Worm (Caenorhabditis elegans) whole organism, late embryonic: Measurements from ENCODE around the gene kin-36.

Experiments used
- C08G9.2 ChIP-seq: sonication (generic microtip); optimal IDR thresholded peaks from 2 replicates; lab custom pipeline; 2016; ENCODE audit warnings: mild to moderate bottlenecking, missing genetic modification characterization, moderate library complexity, missing compliant biosample characterization
- F13H6.1 ChIP-seq: sonication (generic microtip); optimal IDR thresholded peaks from 2 replicates; lab custom pipeline; 2016; ENCODE audit warnings: missing genetic modification characterization, missing compliant biosample characterization
- K02D7.2 ChIP-seq: sonication (generic microtip); optimal IDR thresholded peaks from 2 replicates; lab custom pipeline; 2017; ENCODE audit warnings: mild to moderate bottlenecking, missing genetic modification characterization, missing compliant biosample characterization
- K09A11.1 ChIP-seq: sonication (generic microtip); optimal IDR thresholded peaks from 2 replicates; lab custom pipeline; 2017; ENCODE audit warnings: antibody characterized with exemption, mild to moderate bottlenecking, missing genetic modification characterization, missing compliant biosample characterization; ENCODE audit not compliant: insufficient read depth
- Y22D7AL.16 ChIP-seq: sonication (generic microtip); optimal IDR thresholded peaks from 2 replicates; lab custom pipeline; 2016; ENCODE audit warnings: missing genetic modification characterization, missing compliant biosample characterization
- ceh-14 ChIP-seq: sonication (generic microtip); optimal IDR thresholded peaks from 2 replicates; lab custom pipeline; 2016; ENCODE audit warnings: missing genotype, missing genetic modification characterization, missing compliant biosample characterization
- ceh-19 ChIP-seq: fragments of 200-800 bp; sonication (Bioruptor generic); optimal IDR thresholded peaks from 2 replicates; lab custom pipeline; 2018; ENCODE audit warnings: mild to moderate bottlenecking, missing genetic modification characterization, missing compliant biosample characterization
- ceh-2 ChIP-seq: sonication (generic microtip); optimal IDR thresholded peaks from 2 replicates; lab custom pipeline; 2016; ENCODE audit warnings: missing genotype, missing genetic modification characterization, missing compliant biosample characterization
- ceh-24 ChIP-seq: sonication (generic microtip); optimal IDR thresholded peaks from 2 replicates; lab custom pipeline; 2016; ENCODE audit warnings: mild to moderate bottlenecking, missing genetic modification characterization, missing compliant biosample characterization
- ceh-31 ChIP-seq: sonication (generic microtip); optimal IDR thresholded peaks from 2 replicates; lab custom pipeline; 2016; ENCODE audit warnings: missing genetic modification characterization, missing compliant biosample characterization
- ceh-34 ChIP-seq: sonication (generic microtip); optimal IDR thresholded peaks from 2 replicates; lab custom pipeline; 2016; ENCODE audit warnings: mild to moderate bottlenecking, missing genetic modification characterization, missing compliant biosample characterization
- ceh-45 ChIP-seq: fragments of 200-800 bp; sonication (Bioruptor generic); IDR thresholded peaks from 2 replicates; pipeline ENCODE4 v1.3.6; 2022; ENCODE audit warnings: missing genetic modification reagents, missing genetic modification characterization, missing compliant biosample characterization
- ceh-48 ChIP-seq: sonication (generic microtip); optimal IDR thresholded peaks from 2 replicates; lab custom pipeline; 2016; ENCODE audit warnings: missing genetic modification characterization, inconsistent platforms, missing compliant biosample characterization
- ceh-9 ChIP-seq: sonication (generic microtip); optimal IDR thresholded peaks from 2 replicates; lab custom pipeline; 2016; ENCODE audit warnings: mild to moderate bottlenecking, missing genetic modification characterization, inconsistent platforms, missing compliant biosample characterization
- che-1 ChIP-seq: sonication (generic microtip); optimal IDR thresholded peaks from 2 replicates; lab custom pipeline; 2016; ENCODE audit warnings: mild to moderate bottlenecking, missing genetic modification characterization, missing compliant biosample characterization
- dmd-4 ChIP-seq: sonication (generic microtip); optimal IDR thresholded peaks from 2 replicates; lab custom pipeline; 2016; ENCODE audit warnings: borderline replicate concordance, missing genetic modification characterization, missing compliant biosample characterization
- elt-2 ChIP-seq: sonication (generic microtip); optimal IDR thresholded peaks from 2 replicates; lab custom pipeline; 2016; ENCODE audit warnings: missing genetic modification reagents, missing genetic modification characterization, missing compliant biosample characterization
- elt-4 ChIP-seq: sonication (generic microtip); optimal IDR thresholded peaks from 2 replicates; lab custom pipeline; 2016; ENCODE audit warnings: missing genetic modification characterization, missing compliant biosample characterization
- ets-4 ChIP-seq: sonication (generic microtip); optimal IDR thresholded peaks from 2 replicates; lab custom pipeline; 2016; ENCODE audit warnings: missing genetic modification characterization, missing compliant biosample characterization
- eyg-1 ChIP-seq: sonication (generic microtip); optimal IDR thresholded peaks from 2 replicates; lab custom pipeline; 2016; ENCODE audit warnings: missing genotype, missing genetic modification characterization, missing compliant biosample characterization
- fax-1 ChIP-seq: sonication (generic microtip); optimal IDR thresholded peaks from 2 replicates; lab custom pipeline; 2016; ENCODE audit warnings: missing genotype, missing genetic modification characterization, missing compliant biosample characterization
- fkh-6 ChIP-seq: sonication (generic microtip); optimal IDR thresholded peaks from 2 replicates; lab custom pipeline; 2016; ENCODE audit warnings: missing genetic modification characterization, missing compliant biosample characterization
- hlh-13 ChIP-seq: fragments of 200-800 bp; sonication (Bioruptor generic); optimal IDR thresholded peaks from 2 replicates; lab custom pipeline; 2018; ENCODE audit warnings: mild to moderate bottlenecking, missing genetic modification characterization, missing compliant biosample characterization
- hlh-15 ChIP-seq: sonication (generic microtip); optimal IDR thresholded peaks from 2 replicates; lab custom pipeline; 2016; ENCODE audit warnings: missing genetic modification characterization, missing compliant biosample characterization
- hlh-6 ChIP-seq: sonication (generic microtip); optimal IDR thresholded peaks from 2 replicates; lab custom pipeline; 2016; ENCODE audit warnings: missing genotype, missing genetic modification characterization, missing compliant biosample characterization
- lim-6 ChIP-seq: sonication (generic microtip); optimal IDR thresholded peaks from 2 replicates; lab custom pipeline; 2016; ENCODE audit warnings: missing genetic modification characterization, missing compliant biosample characterization
- madf-2 ChIP-seq: sonication (generic microtip); optimal IDR thresholded peaks from 2 replicates; lab custom pipeline; 2017; ENCODE audit warnings: missing genetic modification characterization, missing compliant biosample characterization
- nhr-11 ChIP-seq: fragments of 150-350 bp; optimal IDR thresholded peaks from 2 replicates; lab custom pipeline; 2014; ENCODE audit warnings: missing biosample characterization, missing genetic modification characterization
- npax-4 ChIP-seq: sonication (generic microtip); optimal IDR thresholded peaks from 2 replicates; lab custom pipeline; 2016; ENCODE audit warnings: missing genetic modification characterization, missing compliant biosample characterization
- odd-2 ChIP-seq: sonication (generic microtip); optimal IDR thresholded peaks from 2 replicates; lab custom pipeline; 2017; ENCODE audit warnings: antibody characterized with exemption, mild to moderate bottlenecking, missing genetic modification characterization, missing compliant biosample characterization
- pag-3 ChIP-seq: sonication (generic microtip); optimal IDR thresholded peaks from 2 replicates; lab custom pipeline; 2016; ENCODE audit warnings: missing compliant biosample characterization, missing genetic modification characterization, borderline replicate concordance
- pat-9 ChIP-seq: fragments of 200-800 bp; sonication (Bioruptor generic); optimal IDR thresholded peaks from 2 replicates; lab custom pipeline; 2018; ENCODE audit warnings: mild to moderate bottlenecking, missing genetic modification characterization, moderate library complexity, missing compliant biosample characterization
- pax-1 ChIP-seq: fragments of 150-350 bp; optimal IDR thresholded peaks from 2 replicates; lab custom pipeline; 2014; ENCODE audit warnings: missing biosample characterization, missing genetic modification characterization
- pqm-1 ChIP-seq: sonication (generic microtip); optimal IDR thresholded peaks from 2 replicates; lab custom pipeline; 2016; ENCODE audit warnings: missing genetic modification characterization, missing compliant biosample characterization
- pros-1 ChIP-seq: fragments of 150-350 bp; optimal IDR thresholded peaks from 2 replicates; lab custom pipeline; 2014; ENCODE audit warnings: missing biosample characterization, missing genetic modification reagents, missing genetic modification characterization
- ref-2 ChIP-seq: sonication (generic microtip); optimal IDR thresholded peaks from 2 replicates; lab custom pipeline; 2016; ENCODE audit warnings: missing genetic modification characterization, missing compliant biosample characterization
- rnt-1 ChIP-seq: sonication (generic microtip); optimal IDR thresholded peaks from 2 replicates; lab custom pipeline; 2016; ENCODE audit warnings: missing genetic modification characterization, missing compliant biosample characterization
- sdc-2 ChIP-seq: sonication (generic microtip); optimal IDR thresholded peaks from 2 replicates; lab custom pipeline; 2016; ENCODE audit warnings: missing genotype, missing genetic modification characterization, missing compliant biosample characterization
- sox-2 ChIP-seq: fragments of 200-800 bp; sonication (Bioruptor generic); IDR thresholded peaks from 2 replicates; pipeline ENCODE4 v1.3.6; 2022; ENCODE audit warnings: missing genetic modification reagents, missing genetic modification characterization, missing compliant biosample characterization
- syd-9 ChIP-seq: sonication (generic microtip); optimal IDR thresholded peaks from 2 replicates; lab custom pipeline; 2016; ENCODE audit warnings: mild to moderate bottlenecking, missing genetic modification characterization, moderate library complexity, missing compliant biosample characterization
- tbx-2 ChIP-seq: sonication (generic microtip); optimal IDR thresholded peaks from 2 replicates; lab custom pipeline; 2016; ENCODE audit warnings: missing genetic modification characterization, missing compliant biosample characterization
- tbx-7 ChIP-seq: sonication (generic microtip); optimal IDR thresholded peaks from 2 replicates; lab custom pipeline; 2016; ENCODE audit warnings: missing genotype, missing genetic modification characterization, missing compliant biosample characterization
- ttx-3 ChIP-seq: sonication (generic microtip); optimal IDR thresholded peaks from 2 replicates; lab custom pipeline; 2016; ENCODE audit warnings: missing genetic modification reagents, missing genetic modification characterization, missing compliant biosample characterization
- unc-42 ChIP-seq: sonication (generic microtip); optimal IDR thresholded peaks from 2 replicates; lab custom pipeline; 2016; ENCODE audit warnings: missing genotype, missing genetic modification characterization, missing compliant biosample characterization
- unc-55 ChIP-seq: sonication (generic microtip); optimal IDR thresholded peaks from 2 replicates; lab custom pipeline; 2017; ENCODE audit warnings: missing biosample characterization, missing genetic modification reagents, missing genetic modification characterization
- unc-86 ChIP-seq: sonication (generic microtip); optimal IDR thresholded peaks from 2 replicates; lab custom pipeline; 2016; ENCODE audit warnings: missing genetic modification characterization, missing compliant biosample characterization
- zip-5 ChIP-seq: sonication (generic microtip); optimal IDR thresholded peaks from 2 replicates; lab custom pipeline; 2016; ENCODE audit warnings: missing genetic modification characterization, missing compliant biosample characterization
- ztf-16 ChIP-seq: sonication (generic microtip); optimal IDR thresholded peaks from 2 replicates; lab custom pipeline; 2017; ENCODE audit warnings: missing genetic modification characterization, missing compliant biosample characterization

kin-36 gene

ce11 chrIV:4692463-4692862 is 13.6 kb downstream of the kin-36 start, which contains the start of gene spe-51:
Gene spe-51, plus strand, starts transcription at chrIV:4692763.
- TF ChIP-seq tbx-2 (tag; lab: Kevin White, UChicago) (no peak), pat-9 (no peak), ceh-48 (no peak), ceh-24 (tag; lab: Kevin White, UChicago) (no peak), Y22D7AL.16 (tag; lab: Kevin White, UChicago) (no peak)

ce11 chrIV:4702077-4702476 is 23.3 kb downstream of the kin-36 start:
- TF ChIP-seq elt-2 (tag; lab: Kevin White, UChicago) (peak; percentile 26), ets-4 (tag; lab: Kevin White, UChicago) (peak; percentile 60), fax-1 (peak; percentile 55), ref-2 (peak; percentile 59), tbx-2 (tag; lab: Kevin White, UChicago) (peak; percentile 51), rnt-1 (peak; percentile 25), zip-5 (peak; percentile 45), ceh-2 (tag; lab: Kevin White, UChicago) (peak; percentile 51), ceh-34 (tag; lab: Kevin White, UChicago) (peak; percentile 16), tbx-7 (peak; percentile 12), ceh-19 (GFP tag; lab: Kevin White, UChicago) (peak; percentile 11), dmd-4 (peak; percentile 59), F13H6.1 (tag; lab: Kevin White, UChicago) (peak; percentile 51), lim-6 (tag; lab: Kevin White, UChicago) (peak; percentile 49), C08G9.2 (peak; percentile 73), ceh-14 (tag; lab: Kevin White, UChicago) (peak; percentile 77), ceh-31 (tag; lab: Kevin White, UChicago) (peak; percentile 86)

ce11 chrIV:4703911-4704310 is 25.1 kb downstream of the kin-36 start, which contains the start of gene ogdh-1:
Gene ogdh-1, minus strand, starts transcription at chrIV:4704011.
- TF ChIP-seq K02D7.2 (tag; lab: Kevin White, UChicago) (no peak), unc-55 (no peak), ets-4 (tag; lab: Kevin White, UChicago) (no peak), pax-1 (tag; lab: Kevin White, UChicago) (no peak), elt-2 (tag; lab: Kevin White, UChicago) (no peak), pros-1 (tag; lab: Kevin White, UChicago) (no peak), elt-4 (tag; lab: Kevin White, UChicago) (no peak), pat-9 (no peak), Y22D7AL.16 (tag; lab: Kevin White, UChicago) (no peak), sdc-2 (tag; lab: Kevin White, UChicago) (no peak), madf-2 (tag; lab: Kevin White, UChicago) (no peak), ceh-9 (tag; lab: Kevin White, UChicago) (no peak), F13H6.1 (tag; lab: Kevin White, UChicago) (no peak), ztf-16 (tag; lab: Kevin White, UChicago) (no peak), ceh-45 (no peak), unc-86 (tag; lab: Kevin White, UChicago) (no peak)

ce11 chrIV:4705182-4705581 is 26.4 kb downstream of the kin-36 start:
- no peak for TF ChIP-seq ttx-3
- TF ChIP-seq hlh-6 (tag; lab: Kevin White, UChicago), result no peak
- TF ChIP-seq fax-1, result no peak
- TF ChIP-seq npax-4 (tag; lab: Kevin White, UChicago), result no peak
- TF ChIP-seq ceh-9 (tag; lab: Kevin White, UChicago), result no peak
- no peak for TF ChIP-seq K09A11.1 (tag; lab: Kevin White, UChicago)
- TF ChIP-seq hlh-15 (tag; lab: Kevin White, UChicago), result no peak
- TF ChIP-seq fkh-6 (tag; lab: Kevin White, UChicago), result no peak
- peak; percentile 40 for TF ChIP-seq C08G9.2
- TF ChIP-seq ceh-48, result no peak
- TF ChIP-seq lim-6 (tag; lab: Kevin White, UChicago), result no peak
- TF ChIP-seq elt-4 (tag; lab: Kevin White, UChicago), result no peak
- TF ChIP-seq pros-1 (tag; lab: Kevin White, UChicago), result no peak
- no peak for TF ChIP-seq syd-9
- no peak for TF ChIP-seq odd-2 (tag; lab: Kevin White, UChicago)
- TF ChIP-seq che-1 (tag; lab: Kevin White, UChicago), result no peak
- TF ChIP-seq hlh-13 (GFP tag; lab: Kevin White, UChicago), result no peak
- TF ChIP-seq zip-5, result no peak
- no peak for TF ChIP-seq pqm-1 (tag; lab: Kevin White, UChicago)
- no peak for TF ChIP-seq K02D7.2 (tag; lab: Kevin White, UChicago)
- TF ChIP-seq eyg-1, result no peak
- no peak for TF ChIP-seq nhr-11 (tag; lab: Kevin White, UChicago)
- no peak for TF ChIP-seq sox-2
- no peak for TF ChIP-seq pag-3 (tag; lab: Kevin White, UChicago)
- TF ChIP-seq unc-42 (tag; lab: Kevin White, UChicago), result no peak
